Fruit fly (Drosophila melanogaster) whole organism, prepupa: ENCODE results near the gene CG15543.
A peak's percentile ranks its signal among the peaks of the same experiment; 100 is the strongest.

Source experiments
- CG10631 ChIP-seq: fragments of 200-800 bp; sonication (Bioruptor generic); optimal IDR thresholded peaks from 2 replicates; lab custom pipeline; 2016; ENCODE audit warnings: missing biosample characterization, missing genetic modification characterization
- CG10669 ChIP-seq: fragments of 200-800 bp; sonication (Bioruptor generic); optimal IDR thresholded peaks from 3 replicates; lab custom pipeline; 2018; ENCODE audit warnings: missing biosample characterization, mild to moderate bottlenecking, missing genetic modification characterization, moderate library complexity
- CG11294 ChIP-seq: fragments of 200-800 bp; sonication (Bioruptor generic); IDR thresholded peaks from 2 replicates; pipeline ENCODE4 v1.3.6; 2022; ENCODE audit warnings: missing biosample characterization, missing genetic modification characterization
- CG11762 ChIP-seq: fragments of 200-800 bp; sonication (Bioruptor generic); optimal IDR thresholded peaks from 3 replicates; lab custom pipeline; 2016; ENCODE audit warnings: missing biosample characterization, missing genetic modification characterization; ENCODE audit not compliant: insufficient read depth
- CG15336 ChIP-seq: fragments of 200-800 bp; sonication (Bioruptor generic); IDR thresholded peaks from 2 replicates; pipeline ENCODE4 v1.3.6; 2022; ENCODE audit warnings: missing biosample characterization, missing genetic modification characterization
- CG16779 ChIP-seq: fragments of 200-800 bp; sonication (Bioruptor generic); optimal IDR thresholded peaks from 3 replicates; lab custom pipeline; 2017; ENCODE audit warnings: missing biosample characterization, mild to moderate bottlenecking, missing genetic modification characterization
- CG3032 ChIP-seq: fragments of 200-800 bp; optimal IDR thresholded peaks from 2 replicates; lab custom pipeline; 2019; ENCODE audit warnings: missing biosample characterization, mild to moderate bottlenecking, missing genetic modification characterization, moderate library complexity
- CG32006 ChIP-seq: fragments of 200-800 bp; sonication (Bioruptor generic); optimal IDR thresholded peaks from 3 replicates; lab custom pipeline; 2017; ENCODE audit warnings: missing biosample characterization, mild to moderate bottlenecking, missing genetic modification characterization
- CG3919 ChIP-seq: fragments of 200-800 bp; sonication (Bioruptor generic); optimal IDR thresholded peaks from 3 replicates; lab custom pipeline; 2016; ENCODE audit warnings: missing biosample characterization, missing genetic modification characterization
- CG6163 ChIP-seq: fragments of 200-800 bp; sonication (Bioruptor generic); IDR thresholded peaks from 3 replicates; pipeline ENCODE4 v1.3.6; 2022; ENCODE audit warnings: missing biosample characterization, missing genetic modification characterization
- CG6792 ChIP-seq: fragments of 200-800 bp; sonication (Bioruptor generic); optimal IDR thresholded peaks from 3 replicates; lab custom pipeline; 2016; ENCODE audit warnings: missing biosample characterization, missing genetic modification characterization
- CG6854 ChIP-seq: fragments of 200-800 bp; sonication (Bioruptor generic); optimal IDR thresholded peaks from 2 replicates; lab custom pipeline; 2017; ENCODE audit warnings: missing biosample characterization, mild to moderate bottlenecking, missing genetic modification characterization
- CG7368 ChIP-seq: fragments of 200-800 bp; sonication (Bioruptor generic); optimal IDR thresholded peaks from 3 replicates; lab custom pipeline; 2016; ENCODE audit warnings: missing biosample characterization, missing genetic modification characterization
- CG8119 ChIP-seq: fragments of 200-800 bp; sonication (Bioruptor generic); IDR thresholded peaks from 3 replicates; pipeline ENCODE4 v1.3.6; 2022; ENCODE audit warnings: missing biosample characterization, missing genetic modification characterization
- CG8319 ChIP-seq: fragments of 200-800 bp; sonication (Bioruptor generic); optimal IDR thresholded peaks from 3 replicates; lab custom pipeline; 2016; ENCODE audit warnings: missing biosample characterization, missing genetic modification characterization
- CG8632 ChIP-seq: fragments of 200-800 bp; sonication (Bioruptor generic); optimal IDR thresholded peaks from 3 replicates; lab custom pipeline; 2016; ENCODE audit warnings: missing biosample characterization, missing genetic modification characterization
- CG9139 ChIP-seq: fragments of 200-800 bp; sonication (Bioruptor generic); optimal IDR thresholded peaks from 3 replicates; lab custom pipeline; 2017; ENCODE audit warnings: missing biosample characterization, mild to moderate bottlenecking, missing genetic modification characterization
- Eip75B ChIP-seq: fragments of 200-800 bp; sonication (Bioruptor generic); optimal IDR thresholded peaks from 3 replicates; lab custom pipeline; 2016; ENCODE audit warnings: missing biosample characterization, missing genetic modification characterization
- Eip78C ChIP-seq: fragments of 200-800 bp; sonication (Bioruptor generic); peaks from one replicate; lab custom pipeline; 2016; ENCODE audit warnings: missing biosample characterization, missing genetic modification characterization
- Eip93F ChIP-seq: fragments of 200-800 bp; sonication (Bioruptor generic); optimal IDR thresholded peaks from 2 replicates; lab custom pipeline; 2016; ENCODE audit warnings: missing biosample characterization, mild to moderate bottlenecking, missing genetic modification characterization
- Ets96B ChIP-seq: fragments of 200-800 bp; optimal IDR thresholded peaks from 2 replicates; lab custom pipeline; 2019; ENCODE audit warnings: missing biosample characterization, mild to moderate bottlenecking, missing genetic modification characterization, moderate library complexity
- Gug ChIP-seq: fragments of 200-800 bp; sonication (Bioruptor generic); IDR thresholded peaks from 2 replicates; pipeline ENCODE4 v1.3.6; 2022; ENCODE audit warnings: missing biosample characterization, missing genetic modification characterization
- Hr38 ChIP-seq: sonication (Bioruptor generic); optimal IDR thresholded peaks from 2 replicates; lab custom pipeline; 2016; ENCODE audit warnings: missing biosample characterization, missing genetic modification characterization
- Hr39 ChIP-seq: fragments of 200-800 bp; sonication (Bioruptor generic); optimal IDR thresholded peaks from 2 replicates; lab custom pipeline; 2016; ENCODE audit warnings: missing biosample characterization, missing genetic modification characterization
- Hr4 ChIP-seq: fragments of 200-800 bp; sonication (Bioruptor generic); optimal IDR thresholded peaks from 3 replicates; lab custom pipeline; 2016; ENCODE audit warnings: missing biosample characterization, missing genetic modification characterization
- Lpt ChIP-seq: fragments of 200-800 bp; sonication (Bioruptor generic); optimal IDR thresholded peaks from 3 replicates; lab custom pipeline; 2016; ENCODE audit warnings: missing biosample characterization, missing genetic modification characterization
- Met ChIP-seq: fragments of 200-800 bp; sonication (Bioruptor generic); optimal IDR thresholded peaks from 3 replicates; lab custom pipeline; 2016; ENCODE audit warnings: missing biosample characterization, missing genetic modification characterization
- OdsH ChIP-seq: fragments of 200-800 bp; sonication (Bioruptor generic); optimal IDR thresholded peaks from 3 replicates; lab custom pipeline; 2016; ENCODE audit warnings: missing biosample characterization, missing genetic modification characterization
- Sox14 ChIP-seq: fragments of 200-800 bp; sonication (Bioruptor generic); optimal IDR thresholded peaks from 3 replicates; lab custom pipeline; 2016; ENCODE audit warnings: missing biosample characterization, missing genetic modification characterization
- achi ChIP-seq: fragments of 200-800 bp; sonication (Bioruptor generic); optimal IDR thresholded peaks from 3 replicates; lab custom pipeline; 2016; ENCODE audit warnings: missing biosample characterization, missing genetic modification characterization
- acj6 ChIP-seq: fragments of 200-800 bp; sonication (Bioruptor generic); optimal IDR thresholded peaks from 3 replicates; lab custom pipeline; 2016; ENCODE audit warnings: missing biosample characterization, missing genetic modification characterization
- dsx ChIP-seq: fragments of 200-800 bp; optimal IDR thresholded peaks from 3 replicates; lab custom pipeline; 2019; ENCODE audit warnings: missing biosample characterization, mild to moderate bottlenecking, missing genetic modification characterization, moderate library complexity; ENCODE audit not compliant: poor library complexity, severe bottlenecking
- eg ChIP-seq: fragments of 200-800 bp; sonication (Bioruptor generic); IDR thresholded peaks from 3 replicates; pipeline ENCODE4 v1.3.6; 2022; ENCODE audit warnings: missing biosample characterization, missing genetic modification characterization
- esn ChIP-seq: fragments of 200-800 bp; sonication (Bioruptor generic); optimal IDR thresholded peaks from 2 replicates; lab custom pipeline; 2016; ENCODE audit warnings: missing biosample characterization, mild to moderate bottlenecking, missing genetic modification characterization, moderate library complexity
- fd59A ChIP-seq: fragments of 200-800 bp; sonication (Bioruptor generic); optimal IDR thresholded peaks from 2 replicates; lab custom pipeline; 2017; ENCODE audit warnings: missing biosample characterization, mild to moderate bottlenecking, missing genetic modification characterization, missing genetic modification reagents
- fkh ChIP-seq: fragments of 200-800 bp; sonication (Bioruptor generic); optimal IDR thresholded peaks from 3 replicates; lab custom pipeline; 2017; ENCODE audit warnings: missing biosample characterization, mild to moderate bottlenecking, missing genetic modification characterization, moderate library complexity
- lz ChIP-seq: fragments of 200-800 bp; sonication (Bioruptor generic); optimal IDR thresholded peaks from 3 replicates; lab custom pipeline; 2016; ENCODE audit warnings: missing biosample characterization, missing genetic modification characterization
- pdm3 ChIP-seq: fragments of 200-800 bp; sonication (Bioruptor generic); optimal IDR thresholded peaks from 3 replicates; lab custom pipeline; 2016; ENCODE audit warnings: missing biosample characterization, missing genetic modification characterization
- salr ChIP-seq, 2 experiments: fragments of 200-800 bp; sonication (Bioruptor generic); optimal IDR thresholded peaks; 3 replicates each; lab custom pipeline; 2016 to 2018; ENCODE audit warnings: missing biosample characterization in 2 of 2, missing genetic modification characterization in 2 of 2, mild to moderate bottlenecking in 1 of 2
- ss ChIP-seq, 2 experiments: fragments of 200-800 bp; sonication (Bioruptor generic); optimal IDR thresholded peaks; 2 replicates in 1 of 2; 3 replicates in 1 of 2; lab custom pipeline; 2017 to 2018; ENCODE audit warnings: mild to moderate bottlenecking in 2 of 2, missing biosample characterization in 2 of 2, missing genetic modification characterization in 2 of 2, moderate library complexity in 1 of 2
- svp ChIP-seq: fragments of 200-800 bp; sonication (Bioruptor generic); peaks from one replicate; lab custom pipeline; 2016; ENCODE audit warnings: missing biosample characterization, missing genetic modification characterization
- topi ChIP-seq: fragments of 200-800 bp; sonication (Bioruptor generic); optimal IDR thresholded peaks from 3 replicates; lab custom pipeline; 2016; ENCODE audit warnings: missing biosample characterization, missing genetic modification characterization
- vri ChIP-seq: fragments of 200-800 bp; sonication (Bioruptor generic); optimal IDR thresholded peaks from 3 replicates; lab custom pipeline; 2016; ENCODE audit warnings: missing biosample characterization, mild to moderate bottlenecking, missing genetic modification characterization

Gene CG15543

DNA sequence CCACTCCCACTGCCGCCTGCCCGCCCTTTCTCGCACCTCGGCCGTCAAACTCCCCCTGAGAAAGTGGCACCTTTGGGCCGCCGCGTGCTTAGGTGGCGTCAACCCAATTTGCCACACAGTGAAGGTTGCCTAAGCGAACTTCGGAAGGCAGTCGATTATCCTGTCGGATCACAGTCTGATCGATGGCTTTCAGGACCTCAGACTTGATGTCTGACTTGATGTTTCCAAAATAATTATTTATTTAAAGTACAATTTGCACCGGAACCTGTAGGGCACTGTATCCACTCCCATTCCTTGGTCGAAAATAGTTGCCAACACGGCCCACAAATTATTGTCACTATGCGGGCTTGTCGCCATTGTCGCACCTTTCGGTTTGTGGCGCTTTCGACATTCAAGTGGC is 28.3 kb upstream of the CG15543 start:
- no peak for TF ChIP-seq esn (GFP tag; lab: Kevin White, UChicago)
- TF ChIP-seq Hr4 (GFP tag; lab: Kevin White, UChicago), result peak; percentile 58
- no peak for TF ChIP-seq acj6 (GFP tag; lab: Kevin White, UChicago)
- no peak for TF ChIP-seq Sox14 (GFP tag; lab: Kevin White, UChicago)
- no peak for TF ChIP-seq Met
- TF ChIP-seq CG7368 (GFP tag; lab: Kevin White, UChicago), result no peak
- no peak for TF ChIP-seq achi (GFP tag; lab: Kevin White, UChicago)
- TF ChIP-seq CG6792 (GFP tag; lab: Kevin White, UChicago), result no peak
- peak; percentile 57; the same call in 1 of the 3 replicates for TF ChIP-seq CG6163 (GFP tag; lab: Robert Waterston, UW)
- TF ChIP-seq svp (GFP tag; lab: Kevin White, UChicago), result no peak
- TF ChIP-seq OdsH, result no peak
- no peak for TF ChIP-seq lz
- TF ChIP-seq CG10669, result no peak
- TF ChIP-seq Eip93F, result no peak
- 0 out of 3 replicates have a peak, but pooled peaks have one; percentile 22 for TF ChIP-seq CG8119 (GFP tag; lab: Robert Waterston, UW)
- TF ChIP-seq vri (GFP tag; lab: Kevin White, UChicago), result no peak
- peak; percentile 14; the same call in 1 of the 2 replicates for TF ChIP-seq CG11294 (GFP tag; lab: Robert Waterston, UW)
- peak; percentile 74 for TF ChIP-seq eg (GFP tag; lab: Robert Waterston, UW)
- TF ChIP-seq CG15336 (GFP tag; lab: Robert Waterston, UW), result peak; percentile 60
- TF ChIP-seq salr (GFP tag; optimal IDR thresholded peaks at IDR 0.05; lab: Kevin White, UChicago), result peak in 1 of 2 experiments; percentile 8
- no peak for TF ChIP-seq CG10631
- TF ChIP-seq CG32006 (GFP tag; lab: Kevin White, UChicago), result peak; percentile 14

DNA sequence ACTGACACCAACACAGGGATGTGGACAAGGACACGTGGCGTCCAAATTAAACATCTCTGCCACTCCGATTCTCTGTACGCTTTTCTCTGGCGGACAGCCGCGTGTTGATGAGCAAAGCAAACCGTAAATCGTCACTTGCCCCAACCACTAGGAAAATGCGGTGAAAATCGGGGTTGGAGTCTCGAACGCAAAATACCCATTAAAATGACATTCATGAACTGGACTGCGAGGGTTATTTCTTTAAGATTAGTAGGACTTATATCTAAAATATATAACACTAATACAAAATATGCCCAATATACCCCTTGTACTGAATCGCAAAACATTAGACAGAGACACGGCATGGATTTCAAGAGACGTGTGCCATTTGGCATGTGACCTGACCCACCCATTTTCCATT is 24.2 kb upstream of the CG15543 start:
- TF ChIP-seq Eip78C (GFP tag; lab: Kevin White, UChicago) (peak; percentile 6), ss (GFP tag; optimal IDR thresholded peaks at IDR 0.05; lab: Kevin White, UChicago) (no peak)

DNA sequence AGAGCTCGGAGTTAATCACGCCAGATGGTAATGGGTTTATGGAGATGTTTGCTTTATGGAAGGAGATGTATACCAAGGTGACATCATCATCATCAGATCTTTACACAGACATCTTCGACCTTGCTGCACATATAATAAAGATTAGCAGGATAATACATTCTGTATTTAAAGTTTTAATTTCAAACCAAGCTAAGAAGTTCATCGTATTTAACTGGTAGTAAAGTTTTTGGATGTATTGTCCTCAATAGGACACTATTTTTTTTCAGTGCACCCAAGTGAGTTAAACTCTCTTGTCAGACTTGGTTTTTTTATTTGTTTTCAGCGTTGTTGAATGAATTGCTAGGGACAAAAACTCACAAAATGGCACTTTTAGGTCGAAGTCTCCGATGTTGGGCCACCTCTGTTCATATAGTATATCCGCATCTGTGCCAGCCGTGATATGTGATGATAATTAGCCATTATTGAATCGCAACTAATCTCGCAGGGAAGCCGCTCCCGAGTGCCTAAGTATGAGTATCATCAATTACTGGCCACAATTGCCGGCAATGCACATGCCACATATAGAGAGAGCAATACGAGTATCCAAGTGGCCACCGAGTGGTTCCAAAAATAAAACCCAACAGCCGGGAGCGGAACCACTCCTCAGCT is 21.3 kb upstream of the CG15543 start:
- TF ChIP-seq CG3032 (tag; lab: Kevin White, UChicago), result peak; percentile 33
- TF ChIP-seq ss (GFP tag; optimal IDR thresholded peaks at IDR 0.05; lab: Kevin White, UChicago), result no peak
- TF ChIP-seq Eip78C (GFP tag; lab: Kevin White, UChicago), result peak; percentile 59
- TF ChIP-seq Ets96B (tag; lab: Kevin White, UChicago), result peak; percentile 33
- TF ChIP-seq Lpt (GFP tag; lab: Kevin White, UChicago), result no peak

DNA sequence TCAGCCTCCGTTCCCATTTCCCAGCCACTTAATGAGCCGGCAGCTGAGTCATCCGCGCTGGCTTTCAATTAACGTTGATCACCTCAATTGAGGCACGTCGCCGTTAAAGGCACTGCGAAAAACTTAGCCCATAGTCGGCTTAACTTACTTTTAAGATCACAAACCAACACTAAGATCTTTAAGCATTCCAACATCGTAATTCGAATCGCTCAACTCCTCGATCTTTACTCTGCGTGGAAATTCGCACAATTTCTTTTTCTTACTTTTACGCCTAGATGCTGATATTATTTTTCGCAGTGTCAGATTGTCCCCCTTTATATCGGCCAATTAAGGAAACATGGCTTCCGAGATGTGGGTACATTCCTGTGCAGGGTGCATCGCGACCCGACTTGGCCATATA is 20.3 kb upstream of the CG15543 start:
- no peak for TF ChIP-seq Sox14 (GFP tag; lab: Kevin White, UChicago)
- peak; percentile 7 for TF ChIP-seq dsx (GFP tag; lab: Kevin White, UChicago)
- no peak for TF ChIP-seq CG8632 (GFP tag; lab: Kevin White, UChicago)
- no peak for TF ChIP-seq lz
- peak; percentile 33 for TF ChIP-seq svp (GFP tag; lab: Kevin White, UChicago)
- TF ChIP-seq Gug (GFP tag; lab: Robert Waterston, UW), result no peak
- TF ChIP-seq Lpt (GFP tag; lab: Kevin White, UChicago), result no peak
- no peak for TF ChIP-seq Eip93F
- no peak for TF ChIP-seq CG8319 (GFP tag; lab: Kevin White, UChicago)
- no peak for TF ChIP-seq fd59A
- TF ChIP-seq CG8119 (GFP tag; lab: Robert Waterston, UW), result 0 out of 3 replicates have a peak, but pooled peaks have one; percentile 20
- no peak for TF ChIP-seq Hr38 (GFP tag; lab: Kevin White, UChicago)
- peak; percentile 29 for TF ChIP-seq CG32006 (GFP tag; lab: Kevin White, UChicago)
- no peak for TF ChIP-seq CG11294 (GFP tag; lab: Robert Waterston, UW)
- peak; percentile 63; the same call in 2 of the 3 replicates for TF ChIP-seq CG6163 (GFP tag; lab: Robert Waterston, UW)
- peak; percentile 38 for TF ChIP-seq Ets96B (tag; lab: Kevin White, UChicago)
- no peak for TF ChIP-seq CG6792 (GFP tag; lab: Kevin White, UChicago)
- TF ChIP-seq CG3919 (GFP tag; lab: Kevin White, UChicago), result peak; percentile 23
- TF ChIP-seq pdm3 (GFP tag; lab: Kevin White, UChicago), result peak; percentile 14
- no peak for TF ChIP-seq CG9139
- no peak for TF ChIP-seq CG6854
- TF ChIP-seq esn (GFP tag; lab: Kevin White, UChicago), result no peak
- no peak for TF ChIP-seq Met
- TF ChIP-seq CG11762 (GFP tag; lab: Kevin White, UChicago), result no peak
- no peak for TF ChIP-seq Hr39 (GFP tag; lab: Kevin White, UChicago)
- TF ChIP-seq CG3032 (tag; lab: Kevin White, UChicago), result peak; percentile 37
- no peak for TF ChIP-seq Hr4 (GFP tag; lab: Kevin White, UChicago)
- no peak for TF ChIP-seq topi (GFP tag; lab: Kevin White, UChicago)
- TF ChIP-seq acj6 (GFP tag; lab: Kevin White, UChicago), result no peak
- no peak for TF ChIP-seq Eip75B (GFP tag; lab: Kevin White, UChicago)
- no peak for TF ChIP-seq CG16779 (tag; lab: Kevin White, UChicago)
- TF ChIP-seq fkh (GFP tag; lab: Kevin White, UChicago), result no peak
